Worm (Caenorhabditis elegans) whole organism, midembryonic: Measurements from ENCODE around the gene cyc-2.2.

Experiments
- ref-1 ChIP-seq: fragments of 200-800 bp; sonication (Bioruptor generic); conservative IDR thresholded peaks from 2 replicates; pipeline ENCODE4 v1.3.6; 2022; ENCODE audit warnings: missing genetic modification reagents, missing genetic modification characterization, missing compliant biosample characterization
- ztf-23 ChIP-seq: fragments of 200-800 bp; sonication (Bioruptor generic); IDR thresholded peaks from 2 replicates; pipeline ENCODE4 v1.3.6; 2022; ENCODE audit warnings: missing genetic modification reagents, missing genetic modification characterization, missing compliant biosample characterization
- ztf-29 ChIP-seq: fragments of 200-800 bp; sonication (Bioruptor generic); IDR thresholded peaks from 2 replicates; pipeline ENCODE4 v1.3.6; 2022; ENCODE audit warnings: missing genetic modification reagents, missing genetic modification characterization, missing compliant biosample characterization

DNA sequence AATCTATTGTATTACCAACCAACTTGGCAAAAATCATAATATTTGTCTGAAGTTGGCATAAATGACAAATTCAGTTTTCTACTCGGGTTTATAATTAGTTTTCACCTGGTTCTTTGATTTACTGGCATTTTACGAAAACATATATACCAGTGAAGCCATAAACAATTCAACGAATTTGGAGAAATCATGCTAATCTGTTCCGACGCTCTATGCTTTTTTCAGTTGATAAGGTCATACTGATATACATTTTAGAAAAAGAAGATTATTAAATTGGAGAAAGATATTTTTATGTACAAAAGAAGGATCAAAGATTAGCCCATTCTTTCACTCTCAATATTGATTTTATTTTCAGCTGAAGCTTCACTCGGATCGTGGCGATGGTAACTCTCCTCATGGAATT, 25.2 kb downstream of the cyc-2.2 start:
- TF ChIP-seq ref-1 (GFP tag; lab: Robert Waterston, UW) = no peak
- no peak for TF ChIP-seq ztf-29 (GFP tag; lab: Robert Waterston, UW)
- TF ChIP-seq ztf-23 (GFP tag; lab: Robert Waterston, UW) = no peak
